Fruit fly (Drosophila melanogaster) whole organism, prepupa: ENCODE results near the gene RhoGAP68F.

Experiments used
- CG10631 ChIP-seq: fragments of 200-800 bp; sonication (Bioruptor generic); optimal IDR thresholded peaks from 2 replicates; lab custom pipeline; 2016; ENCODE audit warnings: missing biosample characterization, missing genetic modification characterization
- CG10669 ChIP-seq: fragments of 200-800 bp; sonication (Bioruptor generic); optimal IDR thresholded peaks from 3 replicates; lab custom pipeline; 2018; ENCODE audit warnings: missing biosample characterization, mild to moderate bottlenecking, missing genetic modification characterization, moderate library complexity
- CG11762 ChIP-seq: fragments of 200-800 bp; sonication (Bioruptor generic); optimal IDR thresholded peaks from 3 replicates; lab custom pipeline; 2016; ENCODE audit warnings: missing biosample characterization, missing genetic modification characterization; ENCODE audit not compliant: insufficient read depth
- CG11902 ChIP-seq: fragments of 200-800 bp; sonication (Bioruptor generic); optimal IDR thresholded peaks from 3 replicates; lab custom pipeline; 2016; ENCODE audit warnings: missing biosample characterization, missing genetic modification characterization
- CG15336 ChIP-seq: fragments of 200-800 bp; sonication (Bioruptor generic); IDR thresholded peaks from 2 replicates; pipeline ENCODE4 v1.3.6; 2022; ENCODE audit warnings: missing biosample characterization, missing genetic modification characterization
- CG1621 ChIP-seq: fragments of 200-800 bp; sonication (Bioruptor generic); optimal IDR thresholded peaks from 3 replicates; lab custom pipeline; 2018; ENCODE audit warnings: missing biosample characterization, mild to moderate bottlenecking, missing genetic modification characterization
- CG16779 ChIP-seq: fragments of 200-800 bp; sonication (Bioruptor generic); optimal IDR thresholded peaks from 3 replicates; lab custom pipeline; 2017; ENCODE audit warnings: missing biosample characterization, mild to moderate bottlenecking, missing genetic modification characterization
- CG3032 ChIP-seq: fragments of 200-800 bp; optimal IDR thresholded peaks from 2 replicates; lab custom pipeline; 2019; ENCODE audit warnings: missing biosample characterization, mild to moderate bottlenecking, missing genetic modification characterization, moderate library complexity
- CG34406 ChIP-seq: fragments of 200-800 bp; sonication (Bioruptor generic); optimal IDR thresholded peaks from 3 replicates; lab custom pipeline; 2016; ENCODE audit warnings: missing biosample characterization, missing genetic modification characterization
- CG3919 ChIP-seq: fragments of 200-800 bp; sonication (Bioruptor generic); optimal IDR thresholded peaks from 3 replicates; lab custom pipeline; 2016; ENCODE audit warnings: missing biosample characterization, missing genetic modification characterization
- CG6163 ChIP-seq: fragments of 200-800 bp; sonication (Bioruptor generic); IDR thresholded peaks from 3 replicates; pipeline ENCODE4 v1.3.6; 2022; ENCODE audit warnings: missing biosample characterization, missing genetic modification characterization
- CG6276 ChIP-seq: fragments of 200-800 bp; sonication (Bioruptor generic); optimal IDR thresholded peaks from 2 replicates; lab custom pipeline; 2017; ENCODE audit warnings: missing biosample characterization, mild to moderate bottlenecking, missing genetic modification characterization
- CG6792 ChIP-seq: fragments of 200-800 bp; sonication (Bioruptor generic); optimal IDR thresholded peaks from 3 replicates; lab custom pipeline; 2016; ENCODE audit warnings: missing biosample characterization, missing genetic modification characterization
- CG6808 ChIP-seq: fragments of 200-800 bp; sonication (Bioruptor generic); optimal IDR thresholded peaks from 3 replicates; lab custom pipeline; 2017; ENCODE audit warnings: missing biosample characterization, missing genetic modification characterization, mild to moderate bottlenecking, moderate library complexity, missing genetic modification reagents
- CG6854 ChIP-seq: fragments of 200-800 bp; sonication (Bioruptor generic); optimal IDR thresholded peaks from 2 replicates; lab custom pipeline; 2017; ENCODE audit warnings: missing biosample characterization, mild to moderate bottlenecking, missing genetic modification characterization
- CG8319 ChIP-seq: fragments of 200-800 bp; sonication (Bioruptor generic); optimal IDR thresholded peaks from 3 replicates; lab custom pipeline; 2016; ENCODE audit warnings: missing biosample characterization, missing genetic modification characterization
- Eip75B ChIP-seq: fragments of 200-800 bp; sonication (Bioruptor generic); optimal IDR thresholded peaks from 3 replicates; lab custom pipeline; 2016; ENCODE audit warnings: missing biosample characterization, missing genetic modification characterization
- Eip78C ChIP-seq: fragments of 200-800 bp; sonication (Bioruptor generic); peaks from one replicate; lab custom pipeline; 2016; ENCODE audit warnings: missing biosample characterization, missing genetic modification characterization
- Ets21C ChIP-seq: fragments of 200-800 bp; sonication (Bioruptor generic); optimal IDR thresholded peaks from 3 replicates; lab custom pipeline; 2016; ENCODE audit warnings: missing biosample characterization, missing genetic modification characterization
- Ets96B ChIP-seq: fragments of 200-800 bp; optimal IDR thresholded peaks from 2 replicates; lab custom pipeline; 2019; ENCODE audit warnings: missing biosample characterization, mild to moderate bottlenecking, missing genetic modification characterization, moderate library complexity
- Gug ChIP-seq: fragments of 200-800 bp; sonication (Bioruptor generic); IDR thresholded peaks from 2 replicates; pipeline ENCODE4 v1.3.6; 2022; ENCODE audit warnings: missing biosample characterization, missing genetic modification characterization
- Hr39 ChIP-seq: fragments of 200-800 bp; sonication (Bioruptor generic); optimal IDR thresholded peaks from 2 replicates; lab custom pipeline; 2016; ENCODE audit warnings: missing biosample characterization, missing genetic modification characterization
- Lpt ChIP-seq: fragments of 200-800 bp; sonication (Bioruptor generic); optimal IDR thresholded peaks from 3 replicates; lab custom pipeline; 2016; ENCODE audit warnings: missing biosample characterization, missing genetic modification characterization
- OdsH ChIP-seq: fragments of 200-800 bp; sonication (Bioruptor generic); optimal IDR thresholded peaks from 3 replicates; lab custom pipeline; 2016; ENCODE audit warnings: missing biosample characterization, missing genetic modification characterization
- Smox ChIP-seq: fragments of 200-800 bp; sonication (Bioruptor generic); optimal IDR thresholded peaks from 3 replicates; lab custom pipeline; 2016; ENCODE audit warnings: missing biosample characterization, missing genetic modification characterization
- Sox14 ChIP-seq: fragments of 200-800 bp; sonication (Bioruptor generic); optimal IDR thresholded peaks from 3 replicates; lab custom pipeline; 2016; ENCODE audit warnings: missing biosample characterization, missing genetic modification characterization
- achi ChIP-seq: fragments of 200-800 bp; sonication (Bioruptor generic); optimal IDR thresholded peaks from 3 replicates; lab custom pipeline; 2016; ENCODE audit warnings: missing biosample characterization, missing genetic modification characterization
- acj6 ChIP-seq: fragments of 200-800 bp; sonication (Bioruptor generic); optimal IDR thresholded peaks from 3 replicates; lab custom pipeline; 2016; ENCODE audit warnings: missing biosample characterization, missing genetic modification characterization
- eg ChIP-seq: fragments of 200-800 bp; sonication (Bioruptor generic); IDR thresholded peaks from 3 replicates; pipeline ENCODE4 v1.3.6; 2022; ENCODE audit warnings: missing biosample characterization, missing genetic modification characterization
- esn ChIP-seq: fragments of 200-800 bp; sonication (Bioruptor generic); optimal IDR thresholded peaks from 2 replicates; lab custom pipeline; 2016; ENCODE audit warnings: missing biosample characterization, mild to moderate bottlenecking, missing genetic modification characterization, moderate library complexity
- fd59A ChIP-seq: fragments of 200-800 bp; sonication (Bioruptor generic); optimal IDR thresholded peaks from 2 replicates; lab custom pipeline; 2017; ENCODE audit warnings: missing biosample characterization, mild to moderate bottlenecking, missing genetic modification characterization, missing genetic modification reagents
- fd85E ChIP-seq: fragments of 200-800 bp; sonication (Bioruptor generic); optimal IDR thresholded peaks from 3 replicates; lab custom pipeline; 2016; ENCODE audit warnings: missing biosample characterization, missing genetic modification characterization
- fkh ChIP-seq: fragments of 200-800 bp; sonication (Bioruptor generic); optimal IDR thresholded peaks from 3 replicates; lab custom pipeline; 2017; ENCODE audit warnings: missing biosample characterization, mild to moderate bottlenecking, missing genetic modification characterization, moderate library complexity
- lz ChIP-seq: fragments of 200-800 bp; sonication (Bioruptor generic); optimal IDR thresholded peaks from 3 replicates; lab custom pipeline; 2016; ENCODE audit warnings: missing biosample characterization, missing genetic modification characterization
- net ChIP-seq: fragments of 200-800 bp; sonication (Bioruptor generic); optimal IDR thresholded peaks from 3 replicates; lab custom pipeline; 2016; ENCODE audit warnings: missing biosample characterization, missing genetic modification characterization
- pdm3 ChIP-seq: fragments of 200-800 bp; sonication (Bioruptor generic); optimal IDR thresholded peaks from 3 replicates; lab custom pipeline; 2016; ENCODE audit warnings: missing biosample characterization, missing genetic modification characterization
- salr ChIP-seq, 2 experiments: fragments of 200-800 bp; sonication (Bioruptor generic); optimal IDR thresholded peaks; 3 replicates each; lab custom pipeline; 2016 to 2018; ENCODE audit warnings: missing biosample characterization in 2 of 2, missing genetic modification characterization in 2 of 2, mild to moderate bottlenecking in 1 of 2
- ss ChIP-seq, 2 experiments: fragments of 200-800 bp; sonication (Bioruptor generic); optimal IDR thresholded peaks; 2 replicates in 1 of 2; 3 replicates in 1 of 2; lab custom pipeline; 2017 to 2018; ENCODE audit warnings: mild to moderate bottlenecking in 2 of 2, missing biosample characterization in 2 of 2, missing genetic modification characterization in 2 of 2, moderate library complexity in 1 of 2
- svp ChIP-seq: fragments of 200-800 bp; sonication (Bioruptor generic); peaks from one replicate; lab custom pipeline; 2016; ENCODE audit warnings: missing biosample characterization, missing genetic modification characterization
- topi ChIP-seq: fragments of 200-800 bp; sonication (Bioruptor generic); optimal IDR thresholded peaks from 3 replicates; lab custom pipeline; 2016; ENCODE audit warnings: missing biosample characterization, missing genetic modification characterization
- vri ChIP-seq: fragments of 200-800 bp; sonication (Bioruptor generic); optimal IDR thresholded peaks from 3 replicates; lab custom pipeline; 2016; ENCODE audit warnings: missing biosample characterization, mild to moderate bottlenecking, missing genetic modification characterization

Gene RhoGAP68F

dm6 chr3L:12112967-12113366, 25.7 kb upstream of the RhoGAP68F start (continued):
- TF ChIP-seq CG1621 (tag; lab: Kevin White, UChicago): no peak
- no peak for TF ChIP-seq pdm3
- TF ChIP-seq fd59A (GFP tag; lab: Kevin White, UChicago): peak; percentile 7
- no peak for TF ChIP-seq CG6854
- TF ChIP-seq lz (GFP tag; lab: Kevin White, UChicago): no peak
- no peak for TF ChIP-seq OdsH (GFP tag; lab: Kevin White, UChicago)
- peak; percentile 2 for TF ChIP-seq acj6 (GFP tag; lab: Kevin White, UChicago)
- TF ChIP-seq topi (GFP tag; lab: Kevin White, UChicago): peak; percentile 4
- TF ChIP-seq CG11902 (GFP tag; lab: Kevin White, UChicago): no peak
- TF ChIP-seq CG15336 (GFP tag; lab: Robert Waterston, UW): peak; percentile 48
- TF ChIP-seq Ets21C: no peak
- peak; percentile 36 for TF ChIP-seq CG10669 (GFP tag; lab: Kevin White, UChicago)
- no peak for TF ChIP-seq Smox (GFP tag; lab: Kevin White, UChicago)
- peak in 1 of 2 experiments; percentile 16 for TF ChIP-seq ss (GFP tag; optimal IDR thresholded peaks at IDR 0.05; lab: Kevin White, UChicago)
- peak; percentile 13 for TF ChIP-seq CG3919 (GFP tag; lab: Kevin White, UChicago)
- TF ChIP-seq Ets96B: peak; percentile 57
- no peak for TF ChIP-seq Sox14
- TF ChIP-seq Eip75B: no peak
- peak; percentile 12 for TF ChIP-seq CG10631 (GFP tag; lab: Kevin White, UChicago)
- no peak for TF ChIP-seq CG11762 (GFP tag; lab: Kevin White, UChicago)
- no peak for TF ChIP-seq esn (GFP tag; lab: Kevin White, UChicago)
- 0 out of 3 replicates have a peak, but pooled peaks have one; percentile 22 for TF ChIP-seq eg
- TF ChIP-seq Gug (GFP tag; lab: Robert Waterston, UW): no peak
- no peak for TF ChIP-seq fd85E (GFP tag; lab: Kevin White, UChicago)
- no peak for TF ChIP-seq Hr39
- TF ChIP-seq net (GFP tag; lab: Kevin White, UChicago): no peak
- TF ChIP-seq fkh (GFP tag; lab: Kevin White, UChicago): no peak
- no peak for TF ChIP-seq CG8319 (GFP tag; lab: Kevin White, UChicago)

dm6 chr3L:12113589-12113988, 25.1 kb upstream of the RhoGAP68F start:
- no peak for TF ChIP-seq CG34406 (GFP tag; lab: Kevin White, UChicago)
- TF ChIP-seq vri (GFP tag; lab: Kevin White, UChicago): no peak
- no peak for TF ChIP-seq CG10669 (GFP tag; lab: Kevin White, UChicago)
- TF ChIP-seq Ets96B: peak; percentile 59
- no peak for TF ChIP-seq svp (GFP tag; lab: Kevin White, UChicago)
- TF ChIP-seq achi (GFP tag; lab: Kevin White, UChicago): no peak
- TF ChIP-seq eg: no peak
- TF ChIP-seq esn (GFP tag; lab: Kevin White, UChicago): no peak
- TF ChIP-seq salr (GFP tag; optimal IDR thresholded peaks at IDR 0.05; lab: Kevin White, UChicago): no peak
- no peak for TF ChIP-seq CG6792
- no peak for TF ChIP-seq CG6276 (GFP tag; lab: Kevin White, UChicago)
- TF ChIP-seq ss (GFP tag; optimal IDR thresholded peaks at IDR 0.05; lab: Kevin White, UChicago): no peak
- TF ChIP-seq CG16779 (tag; lab: Kevin White, UChicago): no peak
- TF ChIP-seq CG6163 (GFP tag; lab: Robert Waterston, UW): 0 out of 3 replicates have a peak, but pooled peaks have one; percentile 40
- TF ChIP-seq pdm3: peak; percentile 13
- no peak for TF ChIP-seq CG1621 (tag; lab: Kevin White, UChicago)
- peak; percentile 3 for TF ChIP-seq CG6854
- TF ChIP-seq net (GFP tag; lab: Kevin White, UChicago): no peak
- no peak for TF ChIP-seq OdsH (GFP tag; lab: Kevin White, UChicago)
- TF ChIP-seq fkh (GFP tag; lab: Kevin White, UChicago): no peak
- no peak for TF ChIP-seq Lpt (GFP tag; lab: Kevin White, UChicago)
- TF ChIP-seq CG6808 (GFP tag; lab: Kevin White, UChicago): no peak
- TF ChIP-seq Eip78C: peak; percentile 75
- TF ChIP-seq CG3032 (tag; lab: Kevin White, UChicago): peak; percentile 45
